Worm (Caenorhabditis elegans) whole organism, L4/young adult: Measurements from ENCODE around the gene F10E7.1.

Experiments
- W03F9.2 ChIP-seq: fragments of 150-350 bp; optimal IDR thresholded peaks from 2 replicates; lab custom pipeline; 2014; ENCODE audit warnings: missing biosample characterization, missing genetic modification characterization
- dao-5 ChIP-seq: sonication (generic microtip); optimal IDR thresholded peaks from 2 replicates; lab custom pipeline; 2016; ENCODE audit warnings: missing genotype, missing genetic modification characterization, moderate library complexity, missing compliant biosample characterization
- him-1 ChIP-seq: sonication (generic microtip); optimal IDR thresholded peaks from 2 replicates; lab custom pipeline; 2016; ENCODE audit warnings: missing genotype, missing genetic modification reagents, missing genetic modification characterization, missing compliant biosample characterization

Gene F10E7.1

ce11 chrII:7147550-7147949 is 21.0 kb downstream of the F10E7.1 start:
- TF ChIP-seq W03F9.2 (tag; lab: Kevin White, UChicago) (peak; percentile 56), dao-5 (tag; lab: Kevin White, UChicago) (no peak), him-1 (tag; lab: Kevin White, UChicago) (no peak)

- no peak for TF ChIP-seq him-1 (tag; lab: Kevin White, UChicago)
Observed at ce11 chrII:7148099-7148498, 21.5 kb downstream of the F10E7.1 start, which contains the start of gene T07F8.1. Gene T07F8.1 (plus strand): TSS chrII:7148399.

ce11 chrII:7151969-7152631 is 25.5 kb downstream of the F10E7.1 start, which contains the start of gene fust-1:
Gene fust-1 (plus strand): TSS chrII:7152581.
- TF ChIP-seq him-1 (tag; lab: Kevin White, UChicago) (peak; percentile 86), dao-5 (tag; lab: Kevin White, UChicago) (no peak), W03F9.2 (tag; lab: Kevin White, UChicago) (peak; percentile 97)

ce11 chrII:7154711-7155110 is 28.2 kb downstream of the F10E7.1 start:
- TF ChIP-seq dao-5 (tag; lab: Kevin White, UChicago) = no peak
- TF ChIP-seq him-1 (tag; lab: Kevin White, UChicago) = no peak
- no peak for TF ChIP-seq W03F9.2 (tag; lab: Kevin White, UChicago)

- TF ChIP-seq W03F9.2 (tag; lab: Kevin White, UChicago) (no peak), dao-5 (tag; lab: Kevin White, UChicago) (no peak), him-1 (tag; lab: Kevin White, UChicago) (no peak)
Observed at ce11 chrII:7155392-7155791, 28.8 kb downstream of the F10E7.1 start, which contains the start of gene C27H5.2. Gene C27H5.2 (plus strand): TSS chrII:7155581.

ce11 chrII:7157415-7157814 is 30.9 kb downstream of the F10E7.1 start:
- TF ChIP-seq him-1 (tag; lab: Kevin White, UChicago) = no peak
- no peak for TF ChIP-seq W03F9.2 (tag; lab: Kevin White, UChicago)
- no peak for TF ChIP-seq dao-5 (tag; lab: Kevin White, UChicago)

- TF ChIP-seq him-1 (tag; lab: Kevin White, UChicago) (no peak), dao-5 (tag; lab: Kevin White, UChicago) (no peak), W03F9.2 (tag; lab: Kevin White, UChicago) (no peak)
Observed at ce11 chrII:7161512-7161911, 35.0 kb downstream of the F10E7.1 start, which contains the start of gene C27H5.12. Gene C27H5.12 (minus strand): TSS chrII:7161612.

- TF ChIP-seq W03F9.2 (tag; lab: Kevin White, UChicago) (no peak), dao-5 (tag; lab: Kevin White, UChicago) (no peak), him-1 (tag; lab: Kevin White, UChicago) (no peak)
Observed at ce11 chrII:7165749-7166148, 39.2 kb downstream of the F10E7.1 start, which contains the start of gene mfsd-13.2. Gene mfsd-13.2 (minus strand): TSS chrII:7165849.

ce11 chrII:7166768-7167167 is 40.2 kb downstream of the F10E7.1 start:
- TF ChIP-seq dao-5 (tag; lab: Kevin White, UChicago) = no peak
- TF ChIP-seq him-1 (tag; lab: Kevin White, UChicago) = no peak
- no peak for TF ChIP-seq W03F9.2 (tag; lab: Kevin White, UChicago)

- TF ChIP-seq him-1 (tag; lab: Kevin White, UChicago) (no peak), dao-5 (tag; lab: Kevin White, UChicago) (no peak), W03F9.2 (tag; lab: Kevin White, UChicago) (no peak)
Observed at ce11 chrII:7168712-7169111, 42.2 kb downstream of the F10E7.1 start, which contains the start of gene col-36. Gene col-36 (minus strand): TSS chrII:7168812.

- no peak for TF ChIP-seq him-1 (tag; lab: Kevin White, UChicago)
- no peak for TF ChIP-seq dao-5 (tag; lab: Kevin White, UChicago)
- no peak for TF ChIP-seq W03F9.2 (tag; lab: Kevin White, UChicago)
Observed at ce11 chrII:7171305-7171998, 44.9 kb downstream of the F10E7.1 start, which contains the start of gene dyf-13. Gene dyf-13 (minus strand): TSS chrII:7171355.

- TF ChIP-seq W03F9.2 (tag; lab: Kevin White, UChicago) (no peak), him-1 (tag; lab: Kevin White, UChicago) (no peak), dao-5 (tag; lab: Kevin White, UChicago) (no peak)
Observed at ce11 chrII:7174843-7175242, 48.3 kb downstream of the F10E7.1 start, which contains the start of gene glc-4. Gene glc-4 (minus strand): TSS chrII:7174943.

- no peak for TF ChIP-seq dao-5 (tag; lab: Kevin White, UChicago)
- TF ChIP-seq W03F9.2 (tag; lab: Kevin White, UChicago) = no peak
- TF ChIP-seq him-1 (tag; lab: Kevin White, UChicago) = no peak
Observed at ce11 chrII:7176108-7176507, 49.6 kb downstream of the F10E7.1 start.
